Fruit fly (Drosophila melanogaster) whole organism, wandering third instar larva: Measurements from ENCODE around the gene gdl-ORF39.
A peak's percentile ranks its signal among the peaks of the same experiment; 100 is the strongest.

Source experiments
- Abd-B ChIP-seq: fragments of >200 bp; optimal IDR thresholded peaks from 2 replicates; lab custom pipeline; 2017; ENCODE audit warnings: missing biosample characterization, missing genetic modification characterization
- CG32264 ChIP-seq: fragments of 200-800 bp; sonication (Bioruptor generic); optimal IDR thresholded peaks from 2 replicates; lab custom pipeline; 2016; ENCODE audit warnings: missing biosample characterization, missing genetic modification characterization
- CG9705 ChIP-seq: fragments of 200-800 bp; sonication (Bioruptor generic); optimal IDR thresholded peaks from 2 replicates; lab custom pipeline; 2018; ENCODE audit warnings: missing biosample characterization, mild to moderate bottlenecking, missing genetic modification characterization
- CrebA ChIP-seq: fragments of 200-800 bp; sonication (Bioruptor generic); optimal IDR thresholded peaks from 2 replicates; lab custom pipeline; 2016; ENCODE audit warnings: missing biosample characterization, mild to moderate bottlenecking, missing genetic modification characterization, borderline replicate concordance
- Dfd ChIP-seq: fragments of >200 bp; optimal IDR thresholded peaks from 2 replicates; lab custom pipeline; 2017; ENCODE audit warnings: missing biosample characterization, missing genetic modification characterization
- Dif ChIP-seq: fragments of 200-275, 200-300 bp; sonication (Bioruptor generic); optimal IDR thresholded peaks from 2 replicates; lab custom pipeline; 2018; ENCODE audit warnings: missing biosample characterization, missing genetic modification characterization; ENCODE audit not compliant: partially characterized antibody
- GATAd ChIP-seq: sonication (Bioruptor generic); optimal IDR thresholded peaks from 2 replicates; lab custom pipeline; 2016; ENCODE audit warnings: missing biosample characterization, missing genetic modification characterization
- HLH106 ChIP-seq: fragments of 200-800 bp; optimal IDR thresholded peaks from 3 replicates; lab custom pipeline; 2019; ENCODE audit warnings: missing biosample characterization, mild to moderate bottlenecking, missing genetic modification characterization, moderate library complexity
- Hnf4 ChIP-seq: fragments of 200-800 bp; sonication (Bioruptor generic); optimal IDR thresholded peaks from 2 replicates; lab custom pipeline; 2016; ENCODE audit warnings: missing biosample characterization, mild to moderate bottlenecking, missing genetic modification characterization
- Hr78 ChIP-seq: fragments of >200 bp; optimal IDR thresholded peaks from 2 replicates; lab custom pipeline; 2017; ENCODE audit warnings: missing biosample characterization, missing genetic modification characterization
- Hr83 ChIP-seq: fragments of 200-300 bp; sonication (Bioruptor generic); optimal IDR thresholded peaks from 2 replicates; lab custom pipeline; 2016; ENCODE audit warnings: missing biosample characterization, mild to moderate bottlenecking, missing genetic modification characterization, moderate library complexity; ENCODE audit not compliant: poor library complexity, severe bottlenecking
- Jra ChIP-seq: sonication (Bioruptor generic); optimal IDR thresholded peaks from 2 replicates; lab custom pipeline; 2016; ENCODE audit warnings: missing biosample characterization, missing genetic modification characterization
- Mio ChIP-seq: sonication (Bioruptor generic); optimal IDR thresholded peaks from 2 replicates; lab custom pipeline; 2016; ENCODE audit warnings: missing biosample characterization, missing genetic modification characterization
- Myc ChIP-seq: fragments of >200 bp; optimal IDR thresholded peaks from 2 replicates; lab custom pipeline; 2017
- N ChIP-seq: fragments of >200 bp; optimal IDR thresholded peaks from 2 replicates; lab custom pipeline; 2018; ENCODE audit warnings: missing biosample characterization, missing external identifiers, missing genetic modification characterization
- OdsH ChIP-seq: fragments of 200-800 bp; sonication (Bioruptor generic); optimal IDR thresholded peaks from 2 replicates; lab custom pipeline; 2016; ENCODE audit warnings: missing biosample characterization, mild to moderate bottlenecking, missing genetic modification characterization
- Rel ChIP-seq, 2 experiments: fragments of 200-800 bp; sonication (Bioruptor generic) in 1 of 2; optimal IDR thresholded peaks; 2 replicates in 1 of 2; 3 replicates in 1 of 2; lab custom pipeline; 2016 to 2019; ENCODE audit warnings: mild to moderate bottlenecking in 2 of 2, missing biosample characterization in 2 of 2, missing genetic modification characterization in 2 of 2, moderate library complexity in 1 of 2
- Sp1 ChIP-seq: fragments of 200-800 bp; sonication (Bioruptor generic); optimal IDR thresholded peaks from 3 replicates; lab custom pipeline; 2019; ENCODE audit warnings: missing biosample characterization, mild to moderate bottlenecking, missing genetic modification characterization, moderate library complexity
- Vsx2 ChIP-seq: fragments of 200-300, 225-300 bp; sonication (Bioruptor generic); optimal IDR thresholded peaks from 2 replicates; lab custom pipeline; 2018; ENCODE audit warnings: missing biosample characterization, missing genetic modification characterization; ENCODE audit not compliant: partially characterized antibody
- br ChIP-seq: fragments of 200-800 bp; sonication (Bioruptor generic); optimal IDR thresholded peaks from 2 replicates; lab custom pipeline; 2016; ENCODE audit warnings: missing biosample characterization, missing genetic modification characterization
- brk ChIP-seq: fragments of 200-800 bp; sonication (Bioruptor generic); optimal IDR thresholded peaks from 2 replicates; lab custom pipeline; 2016; ENCODE audit warnings: missing biosample characterization, mild to moderate bottlenecking, missing genetic modification characterization
- dl ChIP-seq, 2 experiments: fragments of 175-275, 200-275 bp in 1 of 2; fragments of 200-275 bp in 1 of 2; sonication (Bioruptor generic); optimal IDR thresholded peaks; lab custom pipeline; 2018; ENCODE audit warnings: mild to moderate bottlenecking in 2 of 2, missing biosample characterization in 2 of 2, missing genetic modification characterization in 2 of 2, moderate library complexity in 2 of 2; ENCODE audit not compliant: partially characterized antibody in 2 of 2, insufficient read depth in 1 of 2
- dmrt93B ChIP-seq: fragments of 200-800 bp; sonication (Bioruptor generic); optimal IDR thresholded peaks from 2 replicates; lab custom pipeline; 2018; ENCODE audit warnings: missing biosample characterization, mild to moderate bottlenecking, missing genetic modification characterization
- dsf ChIP-seq: sonication (Bioruptor generic); optimal IDR thresholded peaks from 2 replicates; lab custom pipeline; 2016; ENCODE audit warnings: missing biosample characterization, missing genetic modification characterization, borderline replicate concordance
- ey ChIP-seq: fragments of 200-800 bp; sonication (Bioruptor generic); optimal IDR thresholded peaks from 2 replicates; lab custom pipeline; 2016; ENCODE audit warnings: missing biosample characterization, missing genetic modification characterization
- foxo ChIP-seq, 2 experiments: fragments of 200-800 bp; sonication (Bioruptor generic); optimal IDR thresholded peaks; 2 replicates in 1 of 2; 3 replicates in 1 of 2; lab custom pipeline; 2016 to 2017; ENCODE audit warnings: missing biosample characterization in 2 of 2, missing genetic modification characterization in 2 of 2
- fru ChIP-seq: fragments of 200-800 bp; sonication (Bioruptor generic); optimal IDR thresholded peaks from 3 replicates; lab custom pipeline; 2016; ENCODE audit warnings: missing biosample characterization, mild to moderate bottlenecking, missing genetic modification characterization
- h ChIP-seq: fragments of 200-800 bp; sonication (Bioruptor generic); optimal IDR thresholded peaks from 3 replicates; lab custom pipeline; 2016; ENCODE audit warnings: missing biosample characterization, mild to moderate bottlenecking, missing genetic modification characterization
- jim ChIP-seq: fragments of 175-275, 200-325 bp; sonication (Bioruptor generic); optimal IDR thresholded peaks from 2 replicates; lab custom pipeline; 2016; ENCODE audit warnings: missing biosample characterization, mild to moderate bottlenecking, missing genetic modification characterization
- lola ChIP-seq: fragments of >200 bp; optimal IDR thresholded peaks from 2 replicates; lab custom pipeline; 2017; ENCODE audit warnings: missing biosample characterization, missing genetic modification characterization
- pan ChIP-seq: fragments of >200 bp; optimal IDR thresholded peaks from 2 replicates; lab custom pipeline; 2017
- psq ChIP-seq: fragments of 200-800 bp; sonication (Bioruptor generic); optimal IDR thresholded peaks from 3 replicates; lab custom pipeline; 2017; ENCODE audit warnings: missing biosample characterization, mild to moderate bottlenecking, missing genetic modification characterization, moderate library complexity
- rgr ChIP-seq: fragments of 200-800 bp; sonication (Bioruptor generic); optimal IDR thresholded peaks from 3 replicates; lab custom pipeline; 2016; ENCODE audit warnings: missing biosample characterization, mild to moderate bottlenecking, missing genetic modification characterization
- sage ChIP-seq: fragments of 200-800 bp; sonication (Bioruptor generic); optimal IDR thresholded peaks from 2 replicates; lab custom pipeline; 2016; ENCODE audit warnings: missing biosample characterization, mild to moderate bottlenecking, missing genetic modification characterization
- sv ChIP-seq: fragments of 200-800 bp; sonication (Bioruptor generic); optimal IDR thresholded peaks from 3 replicates; lab custom pipeline; 2016; ENCODE audit warnings: missing biosample characterization, missing genetic modification characterization
- tai ChIP-seq: sonication (Bioruptor generic); optimal IDR thresholded peaks from 2 replicates; lab custom pipeline; 2016; ENCODE audit warnings: missing biosample characterization, missing genetic modification characterization
- usp ChIP-seq: fragments of >200 bp; optimal IDR thresholded peaks from 2 replicates; lab custom pipeline; 2017; ENCODE audit warnings: missing biosample characterization, missing genetic modification characterization
- woc ChIP-seq: sonication (Bioruptor generic); optimal IDR thresholded peaks from 2 replicates; lab custom pipeline; 2016; ENCODE audit warnings: missing biosample characterization, mild to moderate bottlenecking, missing genetic modification characterization

gdl-ORF39 gene

DNA sequence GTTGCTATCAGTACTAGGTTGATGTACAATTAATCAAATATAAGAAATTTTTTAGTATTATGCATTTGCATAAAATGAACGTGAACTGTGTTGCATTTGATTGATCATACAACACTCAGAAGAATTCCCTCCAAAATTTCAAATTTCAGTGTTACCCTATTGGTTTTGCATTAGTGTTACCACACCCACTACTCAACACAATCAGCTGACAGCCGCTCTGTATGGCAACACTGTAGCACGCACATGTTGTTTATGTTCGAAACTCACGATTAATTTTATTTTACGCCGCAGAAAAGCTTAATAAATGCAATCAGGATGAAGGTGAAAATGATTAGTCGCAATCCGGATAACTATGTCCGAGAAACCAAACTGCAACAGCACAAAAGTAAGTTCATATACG is 10.5 kb upstream of the gdl-ORF39 start, which contains the start of gene CG7275:
TSS of gene CG7275 (plus strand) at position 215 of the 400 bp plus-strand sequence.
- no peak for TF ChIP-seq fru
- TF ChIP-seq Mio (GFP tag; lab: Kevin White, UChicago): no peak
- TF ChIP-seq dmrt93B (GFP tag; lab: Kevin White, UChicago): no peak
- TF ChIP-seq Hr78 (GFP tag; lab: Kevin White, UChicago): no peak
- TF ChIP-seq Dfd (GFP tag; lab: Kevin White, UChicago): no peak
- TF ChIP-seq N: no peak
- no peak for TF ChIP-seq GATAd (GFP tag; lab: Kevin White, UChicago)
- TF ChIP-seq brk: peak; percentile 22
- TF ChIP-seq rgr (GFP tag; lab: Kevin White, UChicago): peak; percentile 44
- no peak for TF ChIP-seq foxo (GFP tag; optimal IDR thresholded peaks at IDR 0.05; lab: Kevin White, UChicago)
- no peak for TF ChIP-seq ey (GFP tag; lab: Kevin White, UChicago)
- no peak for TF ChIP-seq sage (GFP tag; lab: Kevin White, UChicago)
- TF ChIP-seq Myc (lab: Kevin White, UChicago): peak; percentile 28

DNA sequence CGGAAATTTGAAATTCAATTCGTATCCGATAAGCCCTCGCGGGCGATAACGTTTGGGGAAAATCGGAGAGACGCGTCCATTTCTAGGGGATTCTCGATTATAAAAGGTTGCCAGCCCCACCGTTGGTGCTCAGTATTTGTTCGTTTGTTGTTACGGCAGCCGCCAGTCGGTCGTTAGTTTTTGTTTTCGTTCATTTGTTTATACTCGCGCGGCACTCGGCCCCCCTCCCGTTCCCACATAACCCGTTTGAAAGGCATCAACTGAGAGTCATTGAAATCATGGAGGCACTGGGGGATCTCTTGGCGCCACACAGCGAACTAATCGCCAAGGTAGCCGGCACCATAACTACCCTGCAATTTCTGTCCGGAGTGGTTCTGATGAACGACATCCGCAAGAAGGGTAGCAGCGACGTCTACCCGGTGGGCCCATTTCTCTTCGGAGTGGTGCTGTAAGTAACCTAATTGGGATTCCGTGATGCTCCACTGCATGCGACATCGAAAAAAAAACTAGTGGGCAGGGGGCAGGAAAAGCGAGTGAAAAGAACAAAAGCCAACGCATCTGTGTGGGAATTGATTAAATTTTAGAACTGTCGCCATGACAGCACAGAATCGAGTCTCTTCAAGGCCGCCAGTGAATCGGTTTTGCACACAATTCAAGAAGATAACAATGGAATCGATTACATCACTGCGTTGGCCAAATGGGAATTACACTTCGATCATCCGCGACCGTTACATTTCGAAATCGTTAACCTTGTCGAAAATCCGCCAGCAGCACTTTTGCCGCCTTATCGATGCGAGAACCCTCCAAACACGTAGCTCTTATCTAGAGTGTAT is 8.2 kb upstream of the gdl-ORF39 start, which contains the start of gene CG7272:
TSS of gene CG7272 (plus strand) at position 126 of the 833 bp plus-strand sequence.
- TF ChIP-seq Vsx2 (GFP tag; lab: Kevin White, UChicago) (no peak), h (peak; percentile 51), N (no peak), woc (peak; percentile 29), dmrt93B (GFP tag; lab: Kevin White, UChicago) (no peak), Dif (peak; percentile 64), dl (GFP tag; optimal IDR thresholded peaks at IDR 0.05; lab: Kevin White, UChicago; ENCODE audit: insufficient read depth in 1 of 2, partially characterized antibody in 2 of 2) (no peak), foxo (GFP tag; optimal IDR thresholded peaks at IDR 0.05; lab: Kevin White, UChicago) (no peak), jim (peak; percentile 86), HLH106 (tag; lab: Kevin White, UChicago) (no peak), sv (GFP tag; lab: Kevin White, UChicago) (no peak), pan (no peak), Abd-B (GFP tag; lab: Kevin White, UChicago) (no peak), CG9705 (no peak), Jra (GFP tag; lab: Kevin White, UChicago) (no peak), psq (no peak), OdsH (no peak), CrebA (no peak), Rel (GFP tag; optimal IDR thresholded peaks at IDR 0.05; lab: Kevin White, UChicago) (no peak), Rel (tag; optimal IDR thresholded peaks at IDR 0.05; lab: Kevin White, UChicago) (peak; percentile 96), Dfd (GFP tag; lab: Kevin White, UChicago) (no peak), Hnf4 (GFP tag; lab: Kevin White, UChicago) (no peak), Myc (lab: Kevin White, UChicago) (no peak), br (GFP tag; lab: Kevin White, UChicago) (peak; percentile 42), sage (GFP tag; lab: Kevin White, UChicago) (no peak), Hr83 (GFP tag; lab: Kevin White, UChicago) (peak; percentile 30), ey (GFP tag; lab: Kevin White, UChicago) (no peak), GATAd (GFP tag; lab: Kevin White, UChicago) (no peak), usp (GFP tag; lab: Kevin White, UChicago) (no peak), rgr (GFP tag; lab: Kevin White, UChicago) (peak; percentile 61), fru (no peak), brk (no peak), Hr78 (GFP tag; lab: Kevin White, UChicago) (no peak), Mio (GFP tag; lab: Kevin White, UChicago) (no peak), CG32264 (GFP tag; lab: Kevin White, UChicago) (no peak), tai (no peak), dsf (GFP tag; lab: Kevin White, UChicago) (no peak), Sp1 (GFP tag; lab: Kevin White, UChicago) (peak; percentile 13), lola (GFP tag; lab: Kevin White, UChicago) (no peak)
